Worm (Caenorhabditis elegans) whole organism, early embryonic: ENCODE measurements around the gene his-3.

ENCODE experiments used
- B0310.2 ChIP-seq: sonication (generic microtip); optimal IDR thresholded peaks from 2 replicates; lab custom pipeline; 2016; ENCODE audit warnings: mild to moderate bottlenecking, missing genetic modification characterization, missing compliant biosample characterization
- F13C5.2 ChIP-seq: sonication (generic microtip); optimal IDR thresholded peaks from 2 replicates; lab custom pipeline; 2017; ENCODE audit warnings: mild to moderate bottlenecking, missing genetic modification characterization, inconsistent platforms, missing compliant biosample characterization
- aly-1 ChIP-seq: sonication (generic microtip); optimal IDR thresholded peaks from 2 replicates; lab custom pipeline; 2016; ENCODE audit warnings: missing genetic modification characterization, missing compliant biosample characterization
- ama-1 ChIP-seq: fragments of 150-350 bp; optimal IDR thresholded peaks from 2 replicates; lab custom pipeline; 2014
- ceh-13 ChIP-seq: fragments of 200-800 bp; sonication (Bioruptor generic); optimal IDR thresholded peaks from 2 replicates; lab custom pipeline; 2018; ENCODE audit warnings: mild to moderate bottlenecking, missing genetic modification characterization, missing compliant biosample characterization
- ceh-36 ChIP-seq: sonication (generic microtip); optimal IDR thresholded peaks from 2 replicates; lab custom pipeline; 2016; ENCODE audit warnings: missing genetic modification characterization, inconsistent platforms, missing compliant biosample characterization
- ets-7 ChIP-seq: sonication (generic microtip); optimal IDR thresholded peaks from 2 replicates; lab custom pipeline; 2016; ENCODE audit warnings: missing genotype, missing genetic modification characterization, missing compliant biosample characterization
- flt-1 ChIP-seq: fragments of 200-800 bp; sonication (Bioruptor generic); IDR thresholded peaks from 2 replicates; pipeline ENCODE4 v1.3.6; 2022; ENCODE audit warnings: missing genetic modification characterization, missing compliant biosample characterization
- hmbx-1 ChIP-seq: sonication (generic microtip); optimal IDR thresholded peaks from 2 replicates; lab custom pipeline; 2016; ENCODE audit warnings: mild to moderate bottlenecking, missing genetic modification characterization, missing compliant biosample characterization
- hmg-4 ChIP-seq: fragments of 200-800 bp; sonication (Bioruptor generic); optimal IDR thresholded peaks from 2 replicates; lab custom pipeline; 2018; ENCODE audit warnings: mild to moderate bottlenecking, missing genetic modification characterization, missing compliant biosample characterization
- hnd-1 ChIP-seq: sonication (generic microtip); optimal IDR thresholded peaks from 2 replicates; lab custom pipeline; 2016; ENCODE audit warnings: missing genetic modification characterization, missing compliant biosample characterization
- pes-1 ChIP-seq: fragments of 200-800 bp; sonication (Bioruptor generic); IDR thresholded peaks from 2 replicates; pipeline ENCODE4 v1.3.6; 2022; ENCODE audit warnings: missing genetic modification reagents, missing genetic modification characterization, missing compliant biosample characterization
- scrt-1 ChIP-seq: fragments of 200-800 bp; sonication (Bioruptor generic); IDR thresholded peaks from 2 replicates; pipeline ENCODE4 v1.3.6; 2022; ENCODE audit warnings: missing genetic modification characterization, missing compliant biosample characterization
- sea-1 ChIP-seq: fragments of 200-800 bp; sonication (Bioruptor generic); conservative IDR thresholded peaks from 2 replicates; pipeline ENCODE4 v1.3.6; 2022; ENCODE audit warnings: missing genetic modification characterization, missing compliant biosample characterization
- tbx-11 ChIP-seq: fragments of 200-800 bp; sonication (Bioruptor generic); IDR thresholded peaks from 2 replicates; pipeline ENCODE4 v1.3.6; 2022; ENCODE audit warnings: missing genetic modification characterization, missing compliant biosample characterization
- tbx-37 ChIP-seq: fragments of 200-800 bp; sonication (Bioruptor generic); conservative IDR thresholded peaks from 2 replicates; pipeline ENCODE4 v1.3.6; 2022; ENCODE audit warnings: missing genetic modification reagents, missing genetic modification characterization, missing compliant biosample characterization
- tra-4 ChIP-seq: sonication (generic microtip); optimal IDR thresholded peaks from 2 replicates; lab custom pipeline; 2017; ENCODE audit warnings: missing genetic modification characterization, missing compliant biosample characterization

The his-3 gene

ce11 chrV:16049177-16049576 lies 8.6 kb downstream of the his-3 start, which contains the start of gene best-12:
Gene best-12 (plus strand): TSS chrV:16049477.
- no peak for TF ChIP-seq scrt-1 (GFP tag; lab: Robert Waterston, UW)
- TF ChIP-seq B0310.2 (tag; lab: Kevin White, UChicago), result no peak
- no peak for TF ChIP-seq ama-1 (lab: Kevin White, UChicago)

- no peak for TF ChIP-seq B0310.2 (tag; lab: Kevin White, UChicago)
- no peak for TF ChIP-seq ama-1 (lab: Kevin White, UChicago)
- no peak for TF ChIP-seq aly-1 (tag; lab: Kevin White, UChicago)
- no peak for TF ChIP-seq hmg-4 (GFP tag; lab: Kevin White, UChicago)
- TF ChIP-seq scrt-1 (GFP tag; lab: Robert Waterston, UW), result no peak
- TF ChIP-seq ceh-36, result no peak
- TF ChIP-seq tbx-37 (GFP tag; lab: Robert Waterston, UW), result no peak
- no peak for TF ChIP-seq flt-1
- no peak for TF ChIP-seq pes-1 (GFP tag; lab: Robert Waterston, UW)
- no peak for TF ChIP-seq sea-1 (GFP tag; lab: Robert Waterston, UW)
- TF ChIP-seq tbx-11 (GFP tag; lab: Robert Waterston, UW), result no peak
- no peak for TF ChIP-seq ets-7 (tag; lab: Kevin White, UChicago)
- TF ChIP-seq F13C5.2, result no peak
- no peak for TF ChIP-seq hnd-1 (tag; lab: Kevin White, UChicago)
- TF ChIP-seq ceh-13 (GFP tag; lab: Kevin White, UChicago), result no peak
- TF ChIP-seq hmbx-1, result no peak
- no peak for TF ChIP-seq tra-4 (tag; lab: Kevin White, UChicago)
Observed at ce11 chrV:16053373-16053772, 12.8 kb downstream of the his-3 start, which contains the start of gene F14H3.3. Gene F14H3.3 (minus strand): TSS chrV:16053473.

- TF ChIP-seq B0310.2 (tag; lab: Kevin White, UChicago) (no peak), tra-4 (tag; lab: Kevin White, UChicago) (no peak), aly-1 (tag; lab: Kevin White, UChicago) (no peak), pes-1 (GFP tag; lab: Robert Waterston, UW) (no peak), F13C5.2 (no peak), ceh-36 (no peak), tbx-37 (GFP tag; lab: Robert Waterston, UW) (no peak), ceh-13 (GFP tag; lab: Kevin White, UChicago) (no peak), hnd-1 (tag; lab: Kevin White, UChicago) (no peak), hmbx-1 (no peak), tbx-11 (GFP tag; lab: Robert Waterston, UW) (no peak), sea-1 (GFP tag; lab: Robert Waterston, UW) (no peak), ets-7 (tag; lab: Kevin White, UChicago) (no peak), hmg-4 (GFP tag; lab: Kevin White, UChicago) (no peak), scrt-1 (GFP tag; lab: Robert Waterston, UW) (no peak), flt-1 (no peak), ama-1 (lab: Kevin White, UChicago) (no peak)
Observed at ce11 chrV:16055031-16055430, 14.4 kb downstream of the his-3 start, which contains the start of gene F14H3.4. Gene F14H3.4 (minus strand): TSS chrV:16055072.

ce11 chrV:16057010-16057463 lies 16.4 kb downstream of the his-3 start, which contains the start of gene F14H3.5:
Gene F14H3.5 (minus strand): TSS chrV:16057060.
- TF ChIP-seq ceh-36, result no peak
- TF ChIP-seq hnd-1 (tag; lab: Kevin White, UChicago), result no peak
- no peak for TF ChIP-seq tbx-37 (GFP tag; lab: Robert Waterston, UW)
- TF ChIP-seq flt-1, result no peak
- TF ChIP-seq hmg-4 (GFP tag; lab: Kevin White, UChicago), result no peak

- TF ChIP-seq sea-1 (GFP tag; lab: Robert Waterston, UW) (no peak), ceh-13 (GFP tag; lab: Kevin White, UChicago) (no peak), hmbx-1 (no peak), pes-1 (GFP tag; lab: Robert Waterston, UW) (no peak), ceh-36 (no peak), ama-1 (lab: Kevin White, UChicago) (no peak), B0310.2 (tag; lab: Kevin White, UChicago) (no peak), scrt-1 (GFP tag; lab: Robert Waterston, UW) (no peak), tra-4 (tag; lab: Kevin White, UChicago) (no peak), F13C5.2 (no peak), aly-1 (tag; lab: Kevin White, UChicago) (no peak), flt-1 (no peak), hmg-4 (GFP tag; lab: Kevin White, UChicago) (no peak), tbx-11 (GFP tag; lab: Robert Waterston, UW) (no peak), hnd-1 (tag; lab: Kevin White, UChicago) (no peak), tbx-37 (GFP tag; lab: Robert Waterston, UW) (no peak), ets-7 (tag; lab: Kevin White, UChicago) (no peak)
Observed at ce11 chrV:16058872-16059271, 18.3 kb downstream of the his-3 start, which contains the start of gene F14H3.6. Gene F14H3.6 (minus strand): TSS chrV:16058893.

- TF ChIP-seq flt-1, result no peak
- no peak for TF ChIP-seq sea-1 (GFP tag; lab: Robert Waterston, UW)
Observed at ce11 chrV:16060135-16060534, 19.5 kb downstream of the his-3 start, which contains the start of gene F14H3.15. Gene F14H3.15 (minus strand): TSS chrV:16060235.

- TF ChIP-seq F13C5.2 (no peak), ets-7 (tag; lab: Kevin White, UChicago) (no peak), tbx-37 (GFP tag; lab: Robert Waterston, UW) (no peak), pes-1 (GFP tag; lab: Robert Waterston, UW) (no peak), tra-4 (tag; lab: Kevin White, UChicago) (no peak), aly-1 (tag; lab: Kevin White, UChicago) (no peak), ama-1 (lab: Kevin White, UChicago) (no peak), ceh-36 (no peak), ceh-13 (GFP tag; lab: Kevin White, UChicago) (no peak), tbx-11 (GFP tag; lab: Robert Waterston, UW) (no peak), hmg-4 (GFP tag; lab: Kevin White, UChicago) (no peak), scrt-1 (GFP tag; lab: Robert Waterston, UW) (no peak), B0310.2 (tag; lab: Kevin White, UChicago) (no peak), flt-1 (no peak), sea-1 (GFP tag; lab: Robert Waterston, UW) (no peak)
Observed at ce11 chrV:16061993-16062392, 21.4 kb downstream of the his-3 start, which contains the start of gene fbxa-100. Gene fbxa-100 (minus strand): TSS chrV:16062093.
